Fruit fly (Drosophila melanogaster) whole organism, embryonic: ENCODE data around the gene Vti1a.

Experiments
- ATbp ChIP-seq: fragments of 200-800 bp; sonication (Bioruptor generic); optimal IDR thresholded peaks from 2 replicates; lab custom pipeline; 2017; ENCODE audit warnings: missing biosample characterization, mild to moderate bottlenecking, missing genetic modification characterization, missing genetic modification reagents
- Antp ChIP-seq: fragments of 200-800 bp; sonication (Bioruptor generic); optimal IDR thresholded peaks from 3 replicates; lab custom pipeline; 2016; ENCODE audit warnings: missing biosample characterization, missing genetic modification characterization
- Atf3 ChIP-seq: fragments of 200-800 bp; sonication (Bioruptor generic); optimal IDR thresholded peaks from 3 replicates; lab custom pipeline; 2016; ENCODE audit warnings: missing biosample characterization, missing genetic modification characterization
- BtbVII ChIP-seq: fragments of 200-800 bp; sonication (Bioruptor generic); optimal IDR thresholded peaks from 3 replicates; lab custom pipeline; 2017; ENCODE audit warnings: missing biosample characterization, mild to moderate bottlenecking, missing genetic modification characterization
- CG10147 ChIP-seq: fragments of 200-800 bp; sonication (Bioruptor generic); optimal IDR thresholded peaks from 2 replicates; lab custom pipeline; 2019; ENCODE audit warnings: missing biosample characterization, mild to moderate bottlenecking, missing genetic modification characterization, moderate library complexity
- CG10267 ChIP-seq: fragments of 200-800 bp; sonication (Bioruptor generic); optimal IDR thresholded peaks from 2 replicates; lab custom pipeline; 2018; ENCODE audit warnings: missing biosample characterization, mild to moderate bottlenecking, missing genetic modification characterization, moderate library complexity
- CG11504 ChIP-seq: fragments of 200-800 bp; sonication (Bioruptor generic); optimal IDR thresholded peaks from 3 replicates; lab custom pipeline; 2019; ENCODE audit warnings: missing biosample characterization, mild to moderate bottlenecking, missing genetic modification characterization, moderate library complexity
- CG12659 ChIP-seq: fragments of 200-800 bp; sonication (Bioruptor generic); optimal IDR thresholded peaks from 3 replicates; lab custom pipeline; 2017; ENCODE audit warnings: mild to moderate bottlenecking, missing biosample characterization, missing genetic modification reagents, missing genetic modification characterization
- CG15601 ChIP-seq: fragments of 200-800 bp; sonication (Bioruptor generic); optimal IDR thresholded peaks from 3 replicates; lab custom pipeline; 2019; ENCODE audit warnings: missing biosample characterization, mild to moderate bottlenecking, missing genetic modification characterization, moderate library complexity
- CG15696 ChIP-seq: fragments of 200-800 bp; sonication (Bioruptor generic); optimal IDR thresholded peaks from 2 replicates; lab custom pipeline; 2019; ENCODE audit warnings: missing biosample characterization, mild to moderate bottlenecking, missing genetic modification characterization, moderate library complexity
- CG17359 ChIP-seq: fragments of 200-800 bp; sonication (Bioruptor generic); optimal IDR thresholded peaks from 3 replicates; lab custom pipeline; 2018; ENCODE audit warnings: missing biosample characterization, mild to moderate bottlenecking, missing genetic modification characterization, moderate library complexity
- CG1832 ChIP-seq: fragments of 200-800 bp; sonication (Bioruptor generic); optimal IDR thresholded peaks from 2 replicates; lab custom pipeline; 2017; ENCODE audit warnings: missing biosample characterization, mild to moderate bottlenecking, missing genetic modification characterization, inconsistent platforms
- CG2116 ChIP-seq: fragments of 200-800 bp; sonication (Bioruptor generic); optimal IDR thresholded peaks from 3 replicates; lab custom pipeline; 2018; ENCODE audit warnings: missing biosample characterization, mild to moderate bottlenecking, missing genetic modification characterization
- CG33557 ChIP-seq: fragments of 200-800 bp; sonication (Bioruptor generic); optimal IDR thresholded peaks from 2 replicates; lab custom pipeline; 2019; ENCODE audit warnings: missing biosample characterization, mild to moderate bottlenecking, missing genetic modification characterization, moderate library complexity
- CG34224 ChIP-seq: fragments of 200-800 bp; sonication (Bioruptor generic); IDR thresholded peaks from 3 replicates; pipeline ENCODE4 v1.3.6; 2022; ENCODE audit warnings: missing biosample characterization, missing genetic modification characterization; ENCODE audit not compliant: partially characterized antibody
- CG4730 ChIP-seq: fragments of 200-800 bp; sonication (Bioruptor generic); IDR thresholded peaks from 2 replicates; pipeline ENCODE4 v1.3.6; 2022; ENCODE audit warnings: missing biosample characterization, missing genetic modification characterization
- CG5953 ChIP-seq: fragments of 200-800 bp; sonication (Bioruptor generic); IDR thresholded peaks from 2 replicates; pipeline ENCODE4 v1.3.6; 2022; ENCODE audit warnings: missing biosample characterization, missing genetic modification characterization
- CG8359 ChIP-seq: fragments of 200-800 bp; sonication (Bioruptor generic); optimal IDR thresholded peaks from 2 replicates; lab custom pipeline; 2017; ENCODE audit warnings: missing biosample characterization, mild to moderate bottlenecking, missing genetic modification characterization, borderline replicate concordance
- D19A ChIP-seq: fragments of 200-800 bp; optimal IDR thresholded peaks from 3 replicates; lab custom pipeline; 2019; ENCODE audit warnings: missing biosample characterization, mild to moderate bottlenecking, missing genetic modification characterization, moderate library complexity
- Deaf1 ChIP-seq: fragments of 200-800 bp; optimal IDR thresholded peaks from 3 replicates; lab custom pipeline; 2019; ENCODE audit warnings: missing biosample characterization, mild to moderate bottlenecking, missing genetic modification characterization, moderate library complexity
- Dip3 ChIP-seq: fragments of 200-800 bp; sonication (Bioruptor generic); optimal IDR thresholded peaks from 3 replicates; lab custom pipeline; 2016; ENCODE audit warnings: missing biosample characterization, missing genetic modification characterization
- Ets97D ChIP-seq: fragments of 200-800 bp; sonication (Bioruptor generic); optimal IDR thresholded peaks from 3 replicates; lab custom pipeline; 2016; ENCODE audit warnings: missing biosample characterization, missing genetic modification characterization
- Kr ChIP-seq: fragments of 200-800 bp; sonication (Bioruptor generic); optimal IDR thresholded peaks from 2 replicates; lab custom pipeline; 2017; ENCODE audit warnings: missing biosample characterization, mild to moderate bottlenecking, missing genetic modification characterization
- Lpt ChIP-seq: fragments of >200 bp; optimal IDR thresholded peaks from 2 replicates; lab custom pipeline; 2018; ENCODE audit warnings: missing biosample characterization, missing genetic modification characterization
- MESR4 ChIP-seq: fragments of 200-800 bp; sonication (Bioruptor generic); optimal IDR thresholded peaks from 2 replicates; lab custom pipeline; 2018; ENCODE audit warnings: missing biosample characterization, mild to moderate bottlenecking, missing genetic modification characterization, moderate library complexity
- NFAT ChIP-seq: fragments of 200-800 bp; sonication (Bioruptor generic); IDR thresholded peaks from 2 replicates; pipeline ENCODE4 v1.3.6; 2022; ENCODE audit warnings: missing biosample characterization, missing genetic modification characterization
- PHDP ChIP-seq: fragments of 200-800 bp; sonication (Bioruptor generic); optimal IDR thresholded peaks from 3 replicates; lab custom pipeline; 2018; ENCODE audit warnings: missing biosample characterization, mild to moderate bottlenecking, missing genetic modification characterization, moderate library complexity
- Rfx ChIP-seq: fragments of 200-800 bp; sonication (Bioruptor generic); IDR thresholded peaks from 2 replicates; pipeline ENCODE4 v1.3.6; 2022; ENCODE audit warnings: missing biosample characterization, missing genetic modification characterization
- Scr ChIP-seq: fragments of 200-800 bp; sonication (Bioruptor generic); IDR thresholded peaks from 2 replicates; pipeline ENCODE4 v1.3.6; 2022; ENCODE audit warnings: missing biosample characterization, missing genetic modification characterization; ENCODE audit not compliant: partially characterized antibody
- aop ChIP-seq: fragments of 200-800 bp; sonication (Bioruptor generic); IDR thresholded peaks from 2 replicates; pipeline ENCODE4 v1.3.6; 2022; ENCODE audit warnings: missing biosample characterization, missing genetic modification characterization
- bab2 ChIP-seq: fragments of 200-800 bp; sonication (Bioruptor generic); optimal IDR thresholded peaks from 2 replicates; lab custom pipeline; 2016; ENCODE audit warnings: missing biosample characterization, missing genetic modification characterization
- cas ChIP-seq: fragments of 200-800 bp; sonication (Bioruptor generic); IDR thresholded peaks from 2 replicates; pipeline ENCODE4 v1.3.6; 2022; ENCODE audit warnings: missing biosample characterization, missing genetic modification characterization
- crc ChIP-seq: fragments of 200-800 bp; sonication (Bioruptor generic); optimal IDR thresholded peaks from 2 replicates; lab custom pipeline; 2016; ENCODE audit warnings: missing biosample characterization, missing genetic modification characterization
- danr ChIP-seq: fragments of 200-800 bp; sonication (Bioruptor generic); IDR thresholded peaks from 2 replicates; pipeline ENCODE4 v1.3.6; 2022; ENCODE audit warnings: missing biosample characterization, missing genetic modification characterization
- emc ChIP-seq: fragments of 200-800 bp; sonication (Bioruptor generic); optimal IDR thresholded peaks from 2 replicates; lab custom pipeline; 2016; ENCODE audit warnings: missing biosample characterization, missing genetic modification characterization
- gsb ChIP-seq: fragments of 200-800 bp; sonication (Bioruptor generic); IDR thresholded peaks from 2 replicates; pipeline ENCODE4 v1.3.6; 2022; ENCODE audit warnings: missing biosample characterization, missing genetic modification characterization
- gt ChIP-seq: fragments of 200-800 bp; sonication (Bioruptor generic); IDR thresholded peaks from 2 replicates; pipeline ENCODE4 v1.3.6; 2022; ENCODE audit warnings: missing biosample characterization, missing genetic modification characterization
- hb ChIP-seq: fragments of 200-800 bp; sonication (Bioruptor generic); IDR thresholded peaks from 3 replicates; pipeline ENCODE4 v1.3.6; 2022; ENCODE audit warnings: missing biosample characterization, missing genetic modification characterization; ENCODE audit not compliant: partially characterized antibody
- jumu ChIP-seq: fragments of 200-800 bp; sonication (Bioruptor generic); optimal IDR thresholded peaks from 3 replicates; lab custom pipeline; 2016; ENCODE audit warnings: missing biosample characterization, missing genetic modification characterization
- lilli ChIP-seq: fragments of 200-800 bp; sonication (Bioruptor generic); optimal IDR thresholded peaks from 3 replicates; lab custom pipeline; 2016; ENCODE audit warnings: missing biosample characterization, missing genetic modification characterization
- sc ChIP-seq, 3 experiments: fragments of >200 bp in 2 of 3; fragments of 200-800 bp in 1 of 3; sonication (Bioruptor generic) in 1 of 3; optimal IDR thresholded peaks; 2 replicates in 2 of 3; 3 replicates in 1 of 3; lab custom pipeline; 2017; ENCODE audit warnings: mild to moderate bottlenecking in 1 of 3, missing biosample characterization in 1 of 3, missing genetic modification characterization in 1 of 3, missing genetic modification reagents in 1 of 3
- schlank ChIP-seq: fragments of 200-800 bp; sonication (Bioruptor generic); optimal IDR thresholded peaks from 2 replicates; lab custom pipeline; 2018; ENCODE audit warnings: missing biosample characterization, mild to moderate bottlenecking, missing genetic modification characterization
- slp2 ChIP-seq: fragments of 200-800 bp; sonication (Bioruptor generic); optimal IDR thresholded peaks from 2 replicates; lab custom pipeline; 2016; ENCODE audit warnings: missing biosample characterization, missing genetic modification characterization
- tll ChIP-seq, 2 experiments: fragments of 200-800 bp in 1 of 2; fragments of >200 bp in 1 of 2; sonication (Bioruptor generic) in 1 of 2; optimal IDR thresholded peaks; 2 replicates each; lab custom pipeline; 2017 to 2019; ENCODE audit warnings: missing biosample characterization in 2 of 2, missing genetic modification characterization in 2 of 2, mild to moderate bottlenecking in 1 of 2, moderate library complexity in 1 of 2
- unc-4 ChIP-seq: fragments of 200-800 bp; sonication (Bioruptor generic); IDR thresholded peaks from 2 replicates; pipeline ENCODE4 v1.3.6; 2022; ENCODE audit warnings: missing biosample characterization, missing genetic modification characterization; ENCODE audit not compliant: partially characterized antibody
- vvl ChIP-seq: fragments of 200-800 bp; sonication (Bioruptor generic); IDR thresholded peaks from 2 replicates; pipeline ENCODE4 v1.3.6; 2022; ENCODE audit warnings: missing biosample characterization, missing genetic modification characterization
- zen ChIP-seq: fragments of 200-800 bp; sonication (Bioruptor generic); optimal IDR thresholded peaks from 3 replicates; lab custom pipeline; 2018; ENCODE audit warnings: missing biosample characterization, mild to moderate bottlenecking, missing genetic modification characterization, moderate library complexity

Vti1a gene

dm6 chr3L:724518-725341 lies 32.0 kb upstream of the Vti1a start (continued):
- TF ChIP-seq BtbVII (GFP tag; lab: Kevin White, UChicago), result peak; percentile 68
- no peak for TF ChIP-seq CG1832
- TF ChIP-seq CG8359 (GFP tag; lab: Kevin White, UChicago), result peak; percentile 91
- 0 out of 2 replicates have a peak, but pooled peaks have one; percentile 8 for TF ChIP-seq gsb
- peak; percentile 98 for TF ChIP-seq CG15696 (tag; lab: Kevin White, UChicago)
- peak; percentile 38; the same call in 1 of the 2 replicates for TF ChIP-seq cas
- TF ChIP-seq CG33557 (GFP tag; lab: Kevin White, UChicago), result peak; percentile 99
- peak; percentile 96 for TF ChIP-seq slp2 (GFP tag; lab: Kevin White, UChicago)
- peak; percentile 95 for TF ChIP-seq CG15601 (tag; lab: Kevin White, UChicago)
- peak; percentile 34 for TF ChIP-seq schlank (tag; lab: Kevin White, UChicago)
- TF ChIP-seq CG17359, result peak; percentile 92
- peak; percentile 89 for TF ChIP-seq CG11504 (tag; lab: Kevin White, UChicago)
- TF ChIP-seq CG4730 (GFP tag; lab: Robert Waterston, UW), result peak; percentile 83
- peak; percentile 86 for TF ChIP-seq CG12659
- TF ChIP-seq vvl (GFP tag; lab: Robert Waterston, UW), result peak; percentile 97
- peak; percentile 67 for TF ChIP-seq CG2116 (GFP tag; lab: Kevin White, UChicago)
- peak; percentile 86 for TF ChIP-seq lilli (GFP tag; lab: Kevin White, UChicago)
- peak; percentile 59 for TF ChIP-seq CG10147 (GFP tag; lab: Kevin White, UChicago)
- TF ChIP-seq Scr (GFP tag; lab: Robert Waterston, UW), result no peak
- TF ChIP-seq aop (GFP tag; lab: Robert Waterston, UW), result peak; percentile 79; the same call in 1 of the 2 replicates
- TF ChIP-seq Deaf1, result no peak
- TF ChIP-seq crc, result peak; percentile 94
- peak; percentile 92 for TF ChIP-seq CG10267
- TF ChIP-seq PHDP, result peak; percentile 90
- TF ChIP-seq D19A (tag; lab: Kevin White, UChicago), result peak; percentile 93
- peak; percentile 22 for TF ChIP-seq emc (GFP tag; lab: Kevin White, UChicago)
- peak; percentile 87 for TF ChIP-seq danr
- TF ChIP-seq Antp (GFP tag; lab: Kevin White, UChicago), result peak; percentile 94
- TF ChIP-seq zen (tag; lab: Kevin White, UChicago), result peak; percentile 94
- TF ChIP-seq CG5953 (GFP tag; lab: Robert Waterston, UW), result peak; percentile 82
- TF ChIP-seq gt (GFP tag; lab: Robert Waterston, UW), result peak; percentile 92
- peak in 1 of 2 experiments; percentile 59 for TF ChIP-seq tll (GFP tag; optimal IDR thresholded peaks at IDR 0.05; lab: Kevin White, UChicago)
- peak; percentile 42 for TF ChIP-seq MESR4 (GFP tag; lab: Kevin White, UChicago)
- TF ChIP-seq Kr (GFP tag; lab: Kevin White, UChicago), result peak; percentile 97
- no peak for TF ChIP-seq sc (optimal IDR thresholded peaks at IDR 0.05; lab: Kevin White, UChicago)
- TF ChIP-seq sc (GFP tag; optimal IDR thresholded peaks at IDR 0.05; lab: Kevin White, UChicago), result peak; percentile 98
- TF ChIP-seq CG34224 (GFP tag; lab: Robert Waterston, UW), result no peak
- TF ChIP-seq unc-4 (GFP tag; lab: Robert Waterston, UW), result no peak
- peak; percentile 82 for TF ChIP-seq Rfx (GFP tag; lab: Robert Waterston, UW)
- TF ChIP-seq bab2, result peak; percentile 95
- TF ChIP-seq jumu, result peak; percentile 94
- TF ChIP-seq Dip3, result peak; percentile 26
- TF ChIP-seq Ets97D (GFP tag; lab: Kevin White, UChicago), result peak; percentile 79
- peak; percentile 94 for TF ChIP-seq ATbp
- TF ChIP-seq NFAT (GFP tag; lab: Robert Waterston, UW), result peak; percentile 35; the same call in 1 of the 2 replicates
- TF ChIP-seq Atf3 (GFP tag; lab: Kevin White, UChicago), result peak; percentile 91
- TF ChIP-seq Lpt (GFP tag; lab: Kevin White, UChicago), result no peak
- TF ChIP-seq hb (GFP tag; lab: Robert Waterston, UW), result no peak
